Worm (Caenorhabditis elegans): Measurements from ENCODE around the gene F35F10.7.

Gene F35F10.7

ce11 chrV:3266189-3266588, 21.0 kb downstream of the F35F10.7 start, which contains the start of gene T28A11.17:
Gene T28A11.17, minus strand, starts transcription at chrV:3266289.
- no peak for TF ChIP-seq aly-2 (tag; optimal IDR thresholded peaks at IDR 0.05)
- TF ChIP-seq fkh-4 (tag; optimal IDR thresholded peaks at IDR 0.05; ENCODE audit: borderline replicate concordance) = no peak
- TF ChIP-seq ceh-63 (GFP tag; optimal IDR thresholded peaks at IDR 0.05) = no peak
- no peak for TF ChIP-seq lsy-2 (tag; optimal IDR thresholded peaks at IDR 0.05)
- no peak for TF ChIP-seq ama-1 (optimal IDR thresholded peaks at IDR 0.05)
- TF ChIP-seq efl-3 (GFP tag; optimal IDR thresholded peaks at IDR 0.05) = no peak
- no peak for TF ChIP-seq F16B12.6 (tag; optimal IDR thresholded peaks at IDR 0.05)
- no peak for TF ChIP-seq sptf-1 (tag; optimal IDR thresholded peaks at IDR 0.05)
- no peak for TF ChIP-seq ceh-8 (GFP tag; optimal IDR thresholded peaks at IDR 0.05)

ce11 chrV:3260075-3260474, 27.2 kb downstream of the F35F10.7 start, which contains the start of gene srbc-5:
Gene srbc-5, plus strand, starts transcription at chrV:3260375.
- TF ChIP-seq jun-1 (tag; optimal IDR thresholded peaks at IDR 0.05) (no peak), Y116A8C.19 (tag; optimal IDR thresholded peaks at IDR 0.05; ENCODE audit: borderline replicate concordance) (no peak), nhr-237 (tag; optimal IDR thresholded peaks at IDR 0.05) (no peak), elt-2 (tag; optimal IDR thresholded peaks at IDR 0.05) (no peak), mdl-1 (tag; optimal IDR thresholded peaks at IDR 0.05) (no peak), ceh-63 (GFP tag; optimal IDR thresholded peaks at IDR 0.05) (no peak), rnt-1 (tag; optimal IDR thresholded peaks at IDR 0.05) (no peak), ces-1 (GFP tag; optimal IDR thresholded peaks at IDR 0.05) (no peak), nhr-12 (tag; optimal IDR thresholded peaks at IDR 0.05) (no peak), ama-1 (optimal IDR thresholded peaks at IDR 0.05) (no peak), vab-15 (tag; optimal IDR thresholded peaks at IDR 0.05) (no peak), tbx-2 (tag; optimal IDR thresholded peaks at IDR 0.05) (no peak)

ce11 chrV:3259168-3259622, 28.0 kb downstream of the F35F10.7 start, which contains the start of gene T28A11.16:
Gene T28A11.16, minus strand, starts transcription at chrV:3259218.
- peak; percentile 37 for TF ChIP-seq mef-2 (tag; optimal IDR thresholded peaks at IDR 0.05)
- 0 out of 2 replicates have a peak, but pooled peaks have one; percentile 19 for TF ChIP-seq nhr-19 (GFP tag; conservative IDR thresholded peaks at IDR 0.05)
- TF ChIP-seq xbp-1 (tag; optimal IDR thresholded peaks at IDR 0.05) = no peak
- TF ChIP-seq vab-15 (tag; optimal IDR thresholded peaks at IDR 0.05) = no peak
- TF ChIP-seq elt-2 (tag; optimal IDR thresholded peaks at IDR 0.05) = no peak
- TF ChIP-seq rnt-1 (tag; optimal IDR thresholded peaks at IDR 0.05) = peak; percentile 72
- TF ChIP-seq lin-39 (tag; optimal IDR thresholded peaks at IDR 0.05) = peak; percentile 17
- no peak for TF ChIP-seq nhr-237 (tag; optimal IDR thresholded peaks at IDR 0.05)

- TF ChIP-seq irx-1 (tag; optimal IDR thresholded peaks at IDR 0.05) = no peak
- TF ChIP-seq ceh-8 (GFP tag; optimal IDR thresholded peaks at IDR 0.05) = no peak
- TF ChIP-seq mef-2 (tag; optimal IDR thresholded peaks at IDR 0.05) = no peak
- TF ChIP-seq lin-14 (GFP tag; optimal IDR thresholded peaks at IDR 0.05) = no peak
- no peak for TF ChIP-seq elt-3 (tag; optimal IDR thresholded peaks at IDR 0.05)
- TF ChIP-seq unc-130 (tag; optimal IDR thresholded peaks at IDR 0.05) = no peak
Measured at ce11 chrV:3257277-3257676, 30.0 kb downstream of the F35F10.7 start, which contains the start of gene T28A11.22. Gene T28A11.22, plus strand, starts transcription at chrV:3257577.

ce11 chrV:3256809-3257208, 30.4 kb downstream of the F35F10.7 start:
- TF ChIP-seq ceh-90 (tag; optimal IDR thresholded peaks at IDR 0.05) (no peak), efl-3 (GFP tag; optimal IDR thresholded peaks at IDR 0.05) (no peak), nhr-28 (tag; optimal IDR thresholded peaks at IDR 0.05) (no peak), nhr-85 (tag) (no peak), ceh-88 (GFP tag; IDR thresholded peaks at IDR 0.05) (no peak), C04F5.9 (tag; optimal IDR thresholded peaks at IDR 0.05) (no peak), F16B12.6 (tag; optimal IDR thresholded peaks at IDR 0.05) (no peak), tbx-2 (tag; optimal IDR thresholded peaks at IDR 0.05) (no peak), skn-1 (tag; optimal IDR thresholded peaks at IDR 0.05) (no peak), ceh-82 (tag; optimal IDR thresholded peaks at IDR 0.05) (no peak), unc-30 (tag; optimal IDR thresholded peaks at IDR 0.05) (no peak), mdl-1 (tag; optimal IDR thresholded peaks at IDR 0.05) (no peak), fkh-8 (tag; optimal IDR thresholded peaks at IDR 0.05) (no peak), mab-9 (GFP tag; IDR thresholded peaks at IDR 0.05) (no peak), blmp-1 (tag; optimal IDR thresholded peaks at IDR 0.05) (no peak)

Measured in whole organism, L1 larva.